Worm (Caenorhabditis elegans) whole organism, early embryonic: ENCODE measurements around the gene Y67H2A.7.

Experiments used
- B0310.2 ChIP-seq: sonication (generic microtip); optimal IDR thresholded peaks from 2 replicates; lab custom pipeline; 2016; ENCODE audit warnings: mild to moderate bottlenecking, missing genetic modification characterization, missing compliant biosample characterization
- F13C5.2 ChIP-seq: sonication (generic microtip); optimal IDR thresholded peaks from 2 replicates; lab custom pipeline; 2017; ENCODE audit warnings: mild to moderate bottlenecking, missing genetic modification characterization, inconsistent platforms, missing compliant biosample characterization
- aly-1 ChIP-seq: sonication (generic microtip); optimal IDR thresholded peaks from 2 replicates; lab custom pipeline; 2016; ENCODE audit warnings: missing genetic modification characterization, missing compliant biosample characterization
- ama-1 ChIP-seq: fragments of 150-350 bp; optimal IDR thresholded peaks from 2 replicates; lab custom pipeline; 2014
- ceh-13 ChIP-seq: fragments of 200-800 bp; sonication (Bioruptor generic); optimal IDR thresholded peaks from 2 replicates; lab custom pipeline; 2018; ENCODE audit warnings: mild to moderate bottlenecking, missing genetic modification characterization, missing compliant biosample characterization
- ceh-36 ChIP-seq: sonication (generic microtip); optimal IDR thresholded peaks from 2 replicates; lab custom pipeline; 2016; ENCODE audit warnings: missing genetic modification characterization, inconsistent platforms, missing compliant biosample characterization
- ets-7 ChIP-seq: sonication (generic microtip); optimal IDR thresholded peaks from 2 replicates; lab custom pipeline; 2016; ENCODE audit warnings: missing genotype, missing genetic modification characterization, missing compliant biosample characterization
- flt-1 ChIP-seq: fragments of 200-800 bp; sonication (Bioruptor generic); IDR thresholded peaks from 2 replicates; pipeline ENCODE4 v1.3.6; 2022; ENCODE audit warnings: missing genetic modification characterization, missing compliant biosample characterization
- hmbx-1 ChIP-seq: sonication (generic microtip); optimal IDR thresholded peaks from 2 replicates; lab custom pipeline; 2016; ENCODE audit warnings: mild to moderate bottlenecking, missing genetic modification characterization, missing compliant biosample characterization
- hmg-4 ChIP-seq: fragments of 200-800 bp; sonication (Bioruptor generic); optimal IDR thresholded peaks from 2 replicates; lab custom pipeline; 2018; ENCODE audit warnings: mild to moderate bottlenecking, missing genetic modification characterization, missing compliant biosample characterization
- hnd-1 ChIP-seq: sonication (generic microtip); optimal IDR thresholded peaks from 2 replicates; lab custom pipeline; 2016; ENCODE audit warnings: missing genetic modification characterization, missing compliant biosample characterization
- pes-1 ChIP-seq: fragments of 200-800 bp; sonication (Bioruptor generic); IDR thresholded peaks from 2 replicates; pipeline ENCODE4 v1.3.6; 2022; ENCODE audit warnings: missing genetic modification reagents, missing genetic modification characterization, missing compliant biosample characterization
- scrt-1 ChIP-seq: fragments of 200-800 bp; sonication (Bioruptor generic); IDR thresholded peaks from 2 replicates; pipeline ENCODE4 v1.3.6; 2022; ENCODE audit warnings: missing genetic modification characterization, missing compliant biosample characterization
- sea-1 ChIP-seq: fragments of 200-800 bp; sonication (Bioruptor generic); conservative IDR thresholded peaks from 2 replicates; pipeline ENCODE4 v1.3.6; 2022; ENCODE audit warnings: missing genetic modification characterization, missing compliant biosample characterization
- tbx-11 ChIP-seq: fragments of 200-800 bp; sonication (Bioruptor generic); IDR thresholded peaks from 2 replicates; pipeline ENCODE4 v1.3.6; 2022; ENCODE audit warnings: missing genetic modification characterization, missing compliant biosample characterization
- tbx-37 ChIP-seq: fragments of 200-800 bp; sonication (Bioruptor generic); conservative IDR thresholded peaks from 2 replicates; pipeline ENCODE4 v1.3.6; 2022; ENCODE audit warnings: missing genetic modification reagents, missing genetic modification characterization, missing compliant biosample characterization
- tra-4 ChIP-seq: sonication (generic microtip); optimal IDR thresholded peaks from 2 replicates; lab custom pipeline; 2017; ENCODE audit warnings: missing genetic modification characterization, missing compliant biosample characterization

The Y67H2A.7 gene

DNA sequence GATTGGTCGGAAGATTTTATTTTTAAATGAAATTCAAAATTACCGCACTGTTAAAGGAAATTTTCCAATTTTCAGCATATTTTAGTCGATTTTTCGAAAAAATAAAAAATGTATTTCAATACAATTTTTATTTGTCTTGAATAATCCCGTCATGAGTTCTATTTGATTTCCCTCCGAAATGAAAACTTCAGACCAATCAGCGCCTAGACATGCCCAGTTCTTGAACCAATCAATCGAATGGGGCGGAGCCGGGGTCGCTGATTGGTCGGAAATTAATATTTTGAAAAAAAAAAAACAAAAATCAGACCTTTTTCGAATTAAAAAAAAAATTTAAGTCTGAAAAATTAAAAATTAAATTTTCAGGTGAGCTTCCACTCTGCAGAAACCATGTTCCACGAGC lies 6.1 kb downstream of the Y67H2A.7 start:
- no peak for TF ChIP-seq hmbx-1 (tag; lab: Kevin White, UChicago)

DNA sequence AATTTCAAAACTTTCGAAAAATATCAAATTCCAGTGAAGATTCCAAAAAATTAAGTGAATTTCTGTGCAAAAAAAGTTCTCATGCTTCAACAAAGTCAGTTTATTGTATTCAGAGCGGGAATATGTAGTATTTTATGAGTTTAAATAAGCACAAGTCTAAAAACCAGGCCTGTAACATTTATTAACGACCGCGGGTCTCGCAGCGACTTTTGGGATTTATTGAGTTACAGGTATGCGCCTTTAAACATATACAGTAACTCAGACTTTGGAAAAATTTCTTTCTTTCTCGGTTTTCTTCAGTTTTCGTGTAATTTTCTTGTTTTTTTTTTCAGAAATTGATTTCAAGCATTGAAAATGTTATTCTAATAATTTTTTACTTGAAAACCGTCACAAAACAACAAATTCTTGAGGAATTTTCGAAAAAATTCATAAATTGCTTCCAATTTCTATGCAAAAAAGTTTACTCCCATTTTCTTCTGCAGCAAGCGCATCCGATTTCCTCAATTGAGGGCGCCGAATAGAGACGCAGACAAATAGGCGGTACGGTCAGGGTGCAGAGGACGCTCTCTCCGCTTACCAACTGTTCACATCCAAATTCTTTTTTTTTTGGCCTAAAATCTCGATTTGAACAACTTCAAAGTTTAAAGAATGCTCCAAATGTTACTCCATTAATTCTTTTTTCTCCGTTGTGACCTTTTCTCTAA lies 7.9 kb downstream of the Y67H2A.7 start:
- TF ChIP-seq aly-1 (no peak), F13C5.2 (tag; lab: Kevin White, UChicago) (no peak)

DNA sequence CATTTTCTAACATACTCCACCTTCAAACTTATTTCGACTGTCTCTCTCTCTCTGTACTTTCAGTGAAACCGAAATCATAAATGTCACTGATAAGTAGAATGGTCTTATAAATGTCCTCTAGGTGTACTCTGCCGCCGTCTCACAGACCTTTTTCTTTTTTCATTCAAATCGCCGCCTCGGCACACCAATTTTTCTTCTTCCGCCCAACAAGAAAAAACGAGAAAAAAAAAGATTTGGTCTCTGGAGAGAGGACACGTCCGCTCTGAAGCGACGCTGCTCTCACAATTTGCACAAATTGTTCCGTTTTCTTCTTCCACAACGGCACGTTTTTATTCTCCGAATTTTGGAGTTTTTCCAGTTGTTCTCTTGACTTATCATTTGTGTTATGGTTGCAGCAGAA lies 9.6 kb downstream of the Y67H2A.7 start:
- TF ChIP-seq ceh-36 (no peak), tra-4 (no peak), flt-1 (GFP tag; lab: Robert Waterston, UW) (no peak), pes-1 (GFP tag; lab: Robert Waterston, UW) (no peak), ceh-13 (no peak), aly-1 (no peak), tbx-11 (GFP tag; lab: Robert Waterston, UW) (no peak), B0310.2 (tag; lab: Kevin White, UChicago) (no peak), hmg-4 (GFP tag; lab: Kevin White, UChicago) (no peak), tbx-37 (GFP tag; lab: Robert Waterston, UW) (no peak), sea-1 (no peak), scrt-1 (GFP tag; lab: Robert Waterston, UW) (no peak), hmbx-1 (tag; lab: Kevin White, UChicago) (no peak), ets-7 (no peak), ama-1 (lab: Kevin White, UChicago) (no peak), F13C5.2 (tag; lab: Kevin White, UChicago) (no peak), hnd-1 (no peak)

DNA sequence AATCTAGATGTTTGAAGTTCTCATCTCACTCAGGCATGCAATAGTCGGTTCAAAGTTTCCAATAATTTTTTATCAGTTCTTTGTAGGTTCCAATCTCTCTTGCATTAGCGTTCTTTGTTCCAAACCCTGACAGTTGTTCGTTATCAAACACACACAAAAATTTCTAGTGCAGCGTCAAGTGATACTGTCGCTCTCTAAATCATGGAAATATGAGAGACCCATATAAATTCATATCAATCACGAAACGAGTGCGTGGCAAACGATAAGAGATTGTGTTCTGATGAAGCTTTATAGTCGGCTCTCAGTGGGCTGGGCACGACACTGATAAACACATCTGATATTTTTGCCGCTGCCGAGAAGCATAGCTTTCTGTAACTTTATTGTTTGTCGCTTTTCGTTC lies 10.6 kb downstream of the Y67H2A.7 start:
- no peak for TF ChIP-seq hmbx-1 (tag; lab: Kevin White, UChicago)
- TF ChIP-seq tbx-11 (GFP tag; lab: Robert Waterston, UW): no peak

DNA sequence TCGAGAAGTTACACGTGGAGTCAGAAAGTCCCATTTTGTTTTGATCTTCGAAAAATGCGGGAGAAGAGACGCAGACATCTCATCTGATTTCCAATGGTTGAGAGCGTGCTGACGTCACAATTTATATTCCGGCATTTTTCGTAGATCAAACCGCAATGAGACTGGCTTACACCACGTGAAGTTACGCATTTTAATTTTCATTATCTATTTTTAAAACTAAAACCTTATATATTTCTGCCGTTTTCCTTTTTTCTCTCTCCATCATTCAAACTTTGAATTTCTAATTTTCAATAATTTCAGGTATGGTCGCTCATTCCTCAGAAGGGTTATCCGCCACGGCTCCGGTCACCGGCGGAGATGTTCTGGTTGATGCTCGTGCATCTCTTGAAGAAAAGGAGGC lies 11.8 kb downstream of the Y67H2A.7 start, which contains the start of gene fat-1:
Gene fat-1 (plus strand): TSS at position 301 of the 400 bp plus-strand sequence.
- TF ChIP-seq ama-1 (lab: Kevin White, UChicago) (no peak), F13C5.2 (tag; lab: Kevin White, UChicago) (no peak), ets-7 (no peak), scrt-1 (GFP tag; lab: Robert Waterston, UW) (no peak), tra-4 (no peak), hmg-4 (GFP tag; lab: Kevin White, UChicago) (no peak), B0310.2 (tag; lab: Kevin White, UChicago) (no peak), ceh-13 (no peak), hnd-1 (no peak), ceh-36 (no peak), aly-1 (no peak), tbx-11 (GFP tag; lab: Robert Waterston, UW) (no peak), pes-1 (GFP tag; lab: Robert Waterston, UW) (no peak), sea-1 (no peak), hmbx-1 (tag; lab: Kevin White, UChicago) (no peak)

DNA sequence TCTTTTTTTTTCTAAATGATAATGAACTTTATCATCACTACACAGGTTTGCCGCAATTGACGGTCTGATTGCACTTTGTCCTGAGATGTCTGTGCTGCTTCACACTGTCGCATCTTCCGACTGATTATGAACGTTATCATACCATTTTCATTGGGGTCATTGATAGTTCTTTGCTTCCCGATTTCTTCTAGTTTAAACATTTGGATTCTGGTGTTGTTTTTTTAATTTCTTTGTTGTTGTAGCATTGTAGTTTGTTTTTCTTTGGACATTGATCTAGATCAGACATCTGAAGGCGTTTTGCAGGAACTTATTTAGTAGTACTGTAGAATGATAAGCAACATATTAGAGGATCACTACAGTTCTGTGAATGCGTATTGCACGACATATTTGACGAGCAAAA lies 15.2 kb downstream of the Y67H2A.7 start:
- TF ChIP-seq hmg-4 (GFP tag; lab: Kevin White, UChicago): no peak
- TF ChIP-seq tbx-37 (GFP tag; lab: Robert Waterston, UW): no peak
- TF ChIP-seq ceh-13: no peak
- TF ChIP-seq flt-1 (GFP tag; lab: Robert Waterston, UW): no peak
- TF ChIP-seq F13C5.2 (tag; lab: Kevin White, UChicago): no peak
- TF ChIP-seq ets-7: no peak
- no peak for TF ChIP-seq ceh-36
- no peak for TF ChIP-seq tra-4
- no peak for TF ChIP-seq hmbx-1 (tag; lab: Kevin White, UChicago)
- no peak for TF ChIP-seq aly-1
- no peak for TF ChIP-seq pes-1 (GFP tag; lab: Robert Waterston, UW)
- no peak for TF ChIP-seq scrt-1 (GFP tag; lab: Robert Waterston, UW)

DNA sequence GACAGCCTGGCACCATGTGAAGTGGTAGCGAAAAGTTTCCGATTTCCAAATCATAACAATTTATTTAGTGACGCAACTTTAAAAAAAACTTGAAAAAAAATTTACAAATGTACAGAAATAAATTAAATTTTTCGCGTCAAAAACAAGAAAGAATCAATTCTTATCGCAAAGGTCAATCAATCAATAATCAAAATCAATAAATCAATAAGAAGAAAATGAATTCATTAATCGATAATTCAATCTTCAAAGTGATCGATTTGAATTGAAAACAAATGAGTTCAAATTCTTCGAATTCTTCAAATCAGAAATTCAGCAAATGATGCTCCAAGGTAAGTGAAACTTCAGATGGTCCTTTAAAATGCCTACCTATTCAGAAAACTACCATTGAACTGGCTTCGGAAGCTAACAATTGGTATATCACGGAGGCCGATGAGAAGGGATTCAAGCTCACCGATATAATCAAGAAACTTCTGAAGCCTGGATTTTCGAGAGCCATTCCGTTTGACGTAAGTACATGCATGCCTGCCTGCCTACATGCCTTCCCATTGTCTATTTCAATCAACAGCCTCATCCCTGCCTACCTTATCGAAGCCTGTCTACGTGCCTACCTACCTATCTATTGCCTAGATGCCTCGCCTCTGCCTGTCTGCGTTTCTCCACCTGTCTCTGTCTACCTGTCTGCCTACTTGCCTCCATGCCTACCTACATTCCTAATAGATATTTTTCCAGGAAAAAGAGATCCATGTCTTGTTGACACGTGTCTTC lies 16.5 kb downstream of the Y67H2A.7 start:
- TF ChIP-seq hnd-1: no peak
- TF ChIP-seq sea-1: no peak
- TF ChIP-seq scrt-1 (GFP tag; lab: Robert Waterston, UW): no peak
- no peak for TF ChIP-seq tbx-11 (GFP tag; lab: Robert Waterston, UW)
- no peak for TF ChIP-seq tbx-37 (GFP tag; lab: Robert Waterston, UW)
- no peak for TF ChIP-seq F13C5.2 (tag; lab: Kevin White, UChicago)

DNA sequence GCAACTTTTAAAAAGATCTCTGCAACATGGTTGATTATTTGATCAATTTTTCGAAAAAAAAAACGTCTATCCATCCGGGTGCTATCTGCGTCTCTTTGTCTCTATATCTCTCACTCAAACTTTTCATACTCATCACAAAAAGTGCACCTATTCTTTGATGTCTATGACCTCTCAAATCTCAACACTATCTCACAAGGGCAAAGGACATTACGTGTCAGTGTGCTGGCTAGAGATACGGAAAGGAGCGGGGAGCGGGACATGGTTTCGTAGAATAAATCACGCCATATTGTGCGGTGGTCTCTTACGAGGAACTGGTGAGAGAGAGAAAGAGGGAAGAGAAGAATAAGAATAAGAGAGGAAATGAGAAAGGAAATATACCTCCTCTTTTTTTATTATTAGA lies 18.9 kb downstream of the Y67H2A.7 start:
- TF ChIP-seq ceh-13 (no peak), ama-1 (lab: Kevin White, UChicago) (no peak), hnd-1 (no peak), B0310.2 (tag; lab: Kevin White, UChicago) (no peak), tbx-11 (GFP tag; lab: Robert Waterston, UW) (no peak), ets-7 (no peak), F13C5.2 (tag; lab: Kevin White, UChicago) (no peak), hmg-4 (GFP tag; lab: Kevin White, UChicago) (no peak), scrt-1 (GFP tag; lab: Robert Waterston, UW) (no peak), pes-1 (GFP tag; lab: Robert Waterston, UW) (no peak), sea-1 (no peak), ceh-36 (no peak)
